Worm (Caenorhabditis elegans) whole organism, L2 larva: ENCODE data around the gene F54B11.5.

Source experiments
- aly-2 ChIP-seq: fragments of 150-350 bp; optimal IDR thresholded peaks from 2 replicates; lab custom pipeline; 2014; ENCODE audit warnings: missing biosample characterization, missing genetic modification characterization
- ama-1 ChIP-seq: fragments of 150-350 bp; optimal IDR thresholded peaks from 2 replicates; lab custom pipeline; 2018; ENCODE audit warnings: inconsistent platforms
- ceh-82 ChIP-seq: fragments of 150-350 bp; optimal IDR thresholded peaks from 2 replicates; lab custom pipeline; 2014; ENCODE audit warnings: missing biosample characterization, missing genetic modification characterization
- dmd-4 ChIP-seq: sonication (generic microtip); optimal IDR thresholded peaks from 2 replicates; lab custom pipeline; 2017; ENCODE audit warnings: missing biosample characterization, missing genetic modification characterization
- elt-1 ChIP-seq: fragments of 150-350 bp; optimal IDR thresholded peaks from 2 replicates; lab custom pipeline; 2014; ENCODE audit warnings: missing biosample characterization, missing genetic modification characterization
- lin-13 ChIP-seq: fragments of 150-350 bp; optimal IDR thresholded peaks from 2 replicates; lab custom pipeline; 2014; ENCODE audit warnings: missing biosample characterization, missing genetic modification reagents, missing genetic modification characterization
- sma-9 ChIP-seq, 2 experiments: fragments of 150-350 bp in 1 of 2; sonication (generic microtip) in 1 of 2; optimal IDR thresholded peaks; 2 replicates each; lab custom pipeline; 2014 to 2016; ENCODE audit warnings: missing genetic modification characterization in 2 of 2, mild to moderate bottlenecking in 1 of 2, missing biosample characterization in 1 of 2, missing compliant biosample characterization in 1 of 2, missing genetic modification reagents in 1 of 2, moderate library complexity in 1 of 2
- snpc-4 ChIP-seq: fragments of 150-350 bp; optimal IDR thresholded peaks from 2 replicates; lab custom pipeline; 2014; ENCODE audit warnings: missing biosample characterization, missing genetic modification characterization
- unc-62 ChIP-seq: fragments of 150-350 bp; optimal IDR thresholded peaks from 2 replicates; lab custom pipeline; 2014; ENCODE audit warnings: missing biosample characterization, missing genetic modification reagents, missing genetic modification characterization

DNA sequence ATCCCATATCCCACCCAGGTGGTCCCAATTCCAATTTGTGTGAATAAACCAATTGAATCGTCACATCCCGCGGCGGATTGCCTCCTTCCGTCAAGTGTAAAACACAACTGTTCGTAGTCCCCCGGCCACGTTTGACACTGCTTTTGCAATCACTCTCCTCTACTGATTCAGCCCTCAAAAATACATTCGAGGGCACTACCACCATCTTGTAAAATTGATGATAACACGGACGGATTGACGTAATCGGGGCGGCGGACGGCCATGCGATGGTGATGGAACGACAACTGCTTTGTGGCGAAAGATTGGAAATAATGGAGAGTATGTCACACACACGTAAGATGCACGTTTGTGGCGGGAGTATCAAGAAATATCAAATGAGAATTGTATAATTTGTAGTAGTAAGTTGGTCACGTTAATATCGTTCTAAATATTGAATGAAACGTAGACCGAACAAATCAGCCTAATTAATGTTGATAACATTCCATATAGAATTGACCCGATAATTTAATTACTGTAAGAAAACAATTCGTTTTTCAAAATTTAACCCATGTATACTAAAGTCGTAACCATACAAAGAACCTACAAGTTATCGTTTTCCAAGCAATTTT lies 42.6 kb upstream of the F54B11.5 start:
- TF ChIP-seq snpc-4 (tag; lab: Kevin White, UChicago) (no peak), unc-62 (GFP tag; lab: Kevin White, UChicago) (no peak), lin-13 (GFP tag; lab: Kevin White, UChicago) (no peak), elt-1 (tag; lab: Kevin White, UChicago) (no peak), ceh-82 (tag; lab: Kevin White, UChicago) (no peak), sma-9 (GFP tag; optimal IDR thresholded peaks at IDR 0.05; lab: Kevin White, UChicago) (peak; percentile 31), sma-9 (tag; optimal IDR thresholded peaks at IDR 0.05; lab: Kevin White, UChicago) (no peak), aly-2 (no peak), dmd-4 (tag; lab: Kevin White, UChicago) (no peak), ama-1 (lab: Kevin White, UChicago) (no peak)
